Worm (Caenorhabditis elegans): ENCODE results near the gene sgcb-1.

Gene sgcb-1

ce11 chrII:299684-300083 lies 26.4 kb upstream of the sgcb-1 start, which contains the start of gene K01A2.6:
Gene K01A2.6, plus strand, starts transcription at chrII:299984.
- TF ChIP-seq elt-1 (tag; optimal IDR thresholded peaks at IDR 0.05) (no peak), fkh-10 (GFP tag; optimal IDR thresholded peaks at IDR 0.05) (no peak), fos-1 (tag; optimal IDR thresholded peaks at IDR 0.05) (no peak), nhr-28 (tag; optimal IDR thresholded peaks at IDR 0.05) (no peak), nhr-11 (tag; optimal IDR thresholded peaks at IDR 0.05) (no peak), daf-12 (tag; optimal IDR thresholded peaks at IDR 0.05) (no peak)

DNA sequence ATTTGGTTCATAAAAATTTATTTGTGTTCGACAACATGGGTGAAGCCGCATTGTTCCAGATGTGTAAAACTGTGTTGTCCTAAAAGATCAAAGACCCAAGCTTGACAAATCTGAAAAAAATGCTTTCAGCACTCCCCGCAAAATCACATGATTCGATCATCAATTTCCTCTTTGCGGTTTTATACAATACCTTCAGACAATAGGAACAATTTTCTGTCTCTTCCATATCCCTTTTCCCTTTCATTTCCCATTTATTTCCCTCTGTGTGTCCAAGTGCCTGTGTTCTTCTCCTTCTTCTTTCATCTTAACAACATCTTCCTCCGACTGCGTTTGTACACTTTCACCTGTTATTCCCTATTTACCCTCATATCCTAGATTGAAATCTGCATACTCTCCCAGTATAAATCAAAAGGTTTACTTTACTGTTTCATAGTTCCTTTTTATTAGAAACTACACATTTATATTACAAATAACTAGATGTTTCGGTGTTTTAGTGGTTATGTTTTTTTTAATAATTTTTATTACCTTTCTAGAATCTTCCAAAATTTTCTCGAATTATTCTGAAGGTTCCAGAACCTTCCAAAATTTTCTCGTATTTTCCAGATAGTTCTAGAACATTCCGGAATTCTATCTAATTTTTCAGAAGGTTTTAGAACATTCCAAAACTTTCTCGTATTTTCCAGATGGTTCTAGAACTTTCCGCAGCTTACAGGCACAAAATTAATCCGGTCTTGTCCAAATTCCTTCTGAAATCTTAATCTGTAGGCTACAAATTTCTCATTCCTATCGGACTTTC lies 24.9 kb upstream of the sgcb-1 start, which contains the start of gene K01A2.5:
TSS of gene K01A2.5 (plus strand) at position 297 of the 796 bp plus-strand sequence.
- TF ChIP-seq unc-39 (tag; optimal IDR thresholded peaks at IDR 0.05) (no peak), nhr-67 (tag; optimal IDR thresholded peaks at IDR 0.05) (no peak), ceh-82 (tag; optimal IDR thresholded peaks at IDR 0.05) (no peak), nhr-25 (tag; optimal IDR thresholded peaks at IDR 0.05) (peak; percentile 70), fkh-10 (GFP tag; optimal IDR thresholded peaks at IDR 0.05) (no peak), skn-1 (tag; optimal IDR thresholded peaks at IDR 0.05) (no peak), fkh-2 (tag; optimal IDR thresholded peaks at IDR 0.05) (no peak), hmg-11 (tag; optimal IDR thresholded peaks at IDR 0.05) (no peak), R02D3.7 (tag; optimal IDR thresholded peaks at IDR 0.05) (no peak), nhr-76 (tag; optimal IDR thresholded peaks at IDR 0.05) (no peak), nfya-1 (tag; optimal IDR thresholded peaks at IDR 0.05; ENCODE audit: insufficient read depth) (no peak), nhr-77 (tag; optimal IDR thresholded peaks at IDR 0.05) (no peak), nhr-12 (tag; optimal IDR thresholded peaks at IDR 0.05) (no peak), nhr-23 (tag; optimal IDR thresholded peaks at IDR 0.05) (peak; percentile 86), nhr-237 (tag; optimal IDR thresholded peaks at IDR 0.05) (no peak)

- TF ChIP-seq mdl-1 (tag; optimal IDR thresholded peaks at IDR 0.05) (no peak), lin-15B (tag; optimal IDR thresholded peaks at IDR 0.05) (no peak), zag-1 (tag; optimal IDR thresholded peaks at IDR 0.05) (no peak), pqm-1 (tag; optimal IDR thresholded peaks at IDR 0.05) (no peak), nhr-76 (tag; optimal IDR thresholded peaks at IDR 0.05) (no peak), mml-1 (tag; optimal IDR thresholded peaks at IDR 0.05) (no peak), lin-39 (tag; optimal IDR thresholded peaks at IDR 0.05) (no peak), ceh-9 (tag; optimal IDR thresholded peaks at IDR 0.05) (no peak), nhr-28 (tag; optimal IDR thresholded peaks at IDR 0.05) (no peak), nfya-1 (tag; optimal IDR thresholded peaks at IDR 0.05; ENCODE audit: insufficient read depth) (no peak), nhr-43 (tag; optimal IDR thresholded peaks at IDR 0.05; ENCODE audit: poor library complexity, severe bottlenecking) (no peak), ceh-82 (tag; optimal IDR thresholded peaks at IDR 0.05) (no peak)
These were observed 22.0 kb upstream of the sgcb-1 start for ce11 chrII:303927-304711.

DNA sequence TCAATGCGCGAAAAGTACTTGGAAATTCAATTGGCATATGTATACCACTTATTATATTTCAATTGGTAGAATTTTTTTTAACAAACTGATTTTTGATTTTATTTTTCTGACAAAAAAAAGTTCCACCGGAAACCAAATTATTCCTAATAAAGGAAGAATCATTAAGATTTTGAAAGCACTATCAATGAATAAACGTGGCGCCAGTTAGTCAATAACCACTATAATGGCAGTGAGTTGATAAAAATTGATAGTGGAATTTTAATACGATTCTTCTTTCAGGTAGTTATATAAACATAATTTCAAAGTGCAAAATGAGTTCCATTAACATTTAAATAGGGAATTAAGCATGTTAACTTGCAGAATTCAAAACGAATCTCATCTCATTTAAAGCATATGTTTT lies 20.5 kb upstream of the sgcb-1 start, which contains the start of gene col-69:
TSS of gene col-69 (minus strand) at position 101 of the 400 bp plus-strand sequence.
- no peak for TF ChIP-seq nhr-28 (tag; optimal IDR thresholded peaks at IDR 0.05)
- TF ChIP-seq elt-2 (tag; optimal IDR thresholded peaks at IDR 0.05): peak; percentile 15

- TF ChIP-seq fkh-10 (GFP tag; optimal IDR thresholded peaks at IDR 0.05): no peak
- no peak for TF ChIP-seq mml-1 (tag; optimal IDR thresholded peaks at IDR 0.05)
- no peak for TF ChIP-seq hmg-11 (tag; optimal IDR thresholded peaks at IDR 0.05)
- no peak for TF ChIP-seq skn-1 (tag; optimal IDR thresholded peaks at IDR 0.05)
- TF ChIP-seq jun-1 (tag; optimal IDR thresholded peaks at IDR 0.05): no peak
- no peak for TF ChIP-seq nhr-77 (tag; optimal IDR thresholded peaks at IDR 0.05)
- no peak for TF ChIP-seq ceh-9 (tag; optimal IDR thresholded peaks at IDR 0.05)
- no peak for TF ChIP-seq ceh-16 (tag; optimal IDR thresholded peaks at IDR 0.05)
- TF ChIP-seq nhr-11 (tag; optimal IDR thresholded peaks at IDR 0.05): no peak
- TF ChIP-seq ceh-28 (tag; optimal IDR thresholded peaks at IDR 0.05): no peak
These were observed 18.9 kb upstream of the sgcb-1 start, which contains the start of gene K01A2.4 for ce11 chrII:307154-307553. Gene K01A2.4, plus strand, starts transcription at chrII:307454.

All from whole organism, L3 larva.